Fruit fly (Drosophila melanogaster) Kc167 (cell line): ENCODE measurements around the gene Nhe2.

ENCODE experiments used
- Sin3A ChIP-seq: fragments of >200 bp; optimal IDR thresholded peaks from 2 replicates; lab custom pipeline; 2018; ENCODE audit warnings: missing external identifiers
- h ChIP-seq: fragments of >200 bp; optimal IDR thresholded peaks from 3 replicates; lab custom pipeline; 2018; ENCODE audit warnings: missing external identifiers
- insv ChIP-seq: fragments of >200 bp; optimal IDR thresholded peaks from 3 replicates; lab custom pipeline; 2018; ENCODE audit warnings: missing external identifiers
- psq ChIP-seq: fragments of >200 bp; optimal IDR thresholded peaks from 2 replicates; lab custom pipeline; 2017; ENCODE audit warnings: missing external identifiers
- ttk ChIP-seq: sonication (Bioruptor generic); optimal IDR thresholded peaks from 2 replicates; lab custom pipeline; 2017; ENCODE audit warnings: missing external identifiers

dm6 chr2L:21142501-21142849 lies 38.1 kb downstream of the Nhe2 start:
- TF ChIP-seq insv (lab: Kevin White, UChicago) (no peak), psq (lab: Kevin White, UChicago) (no peak), ttk (lab: Kevin White, UChicago) (no peak), Sin3A (lab: Kevin White, UChicago) (no peak), h (lab: Kevin White, UChicago) (no peak)
